Fruit fly (Drosophila melanogaster) whole organism, embryonic: ENCODE results near the gene Tfb5.

Experiments
- Antp ChIP-seq: fragments of 200-800 bp; sonication (Bioruptor generic); optimal IDR thresholded peaks from 3 replicates; lab custom pipeline; 2016; ENCODE audit warnings: missing biosample characterization, missing genetic modification characterization
- CG10462 ChIP-seq: fragments of 200-800 bp; sonication (Bioruptor generic); optimal IDR thresholded peaks from 2 replicates; lab custom pipeline; 2016; ENCODE audit warnings: missing biosample characterization, missing genetic modification characterization
- CG10543 ChIP-seq: fragments of 200-800 bp; sonication (Bioruptor generic); optimal IDR thresholded peaks from 3 replicates; lab custom pipeline; 2017; ENCODE audit warnings: missing biosample characterization, mild to moderate bottlenecking, missing genetic modification characterization, moderate library complexity
- CG11247 ChIP-seq: fragments of 200-800 bp; sonication (Bioruptor generic); IDR thresholded peaks from 2 replicates; pipeline ENCODE4 v1.3.6; 2022; ENCODE audit warnings: missing biosample characterization, missing genetic modification characterization
- CG13894 ChIP-seq: fragments of 200-800 bp; sonication (Bioruptor generic); optimal IDR thresholded peaks from 3 replicates; lab custom pipeline; 2018; ENCODE audit warnings: missing biosample characterization, mild to moderate bottlenecking, missing genetic modification characterization, moderate library complexity
- CG14050 ChIP-seq: fragments of 200-800 bp; sonication (Bioruptor generic); IDR thresholded peaks from 3 replicates; pipeline ENCODE4 v1.3.6; 2022; ENCODE audit warnings: missing biosample characterization, missing genetic modification characterization
- CG16779 ChIP-seq: fragments of 200-800 bp; sonication (Bioruptor generic); IDR thresholded peaks from 2 replicates; pipeline ENCODE4 v1.3.6; 2022; ENCODE audit warnings: missing biosample characterization, missing genetic modification characterization
- CG16815 ChIP-seq: fragments of 200-800 bp; sonication (Bioruptor generic); optimal IDR thresholded peaks from 3 replicates; lab custom pipeline; 2017; ENCODE audit warnings: missing biosample characterization, mild to moderate bottlenecking, missing genetic modification characterization
- CG17568 ChIP-seq: fragments of 200-800 bp; sonication (Bioruptor generic); optimal IDR thresholded peaks from 2 replicates; lab custom pipeline; 2018; ENCODE audit warnings: missing biosample characterization, mild to moderate bottlenecking, missing genetic modification characterization, moderate library complexity
- CG2120 ChIP-seq: fragments of 200-800 bp; sonication (Bioruptor generic); optimal IDR thresholded peaks from 3 replicates; lab custom pipeline; 2016; ENCODE audit warnings: missing biosample characterization, missing genetic modification characterization
- CG2678 ChIP-seq: fragments of 200-800 bp; sonication (Bioruptor generic); optimal IDR thresholded peaks from 3 replicates; lab custom pipeline; 2019; ENCODE audit warnings: missing biosample characterization, mild to moderate bottlenecking, missing genetic modification characterization, moderate library complexity
- CG30431 ChIP-seq: fragments of 200-800 bp; sonication (Bioruptor generic); optimal IDR thresholded peaks from 2 replicates; lab custom pipeline; 2017; ENCODE audit warnings: missing biosample characterization, missing genetic modification characterization
- CG6175 ChIP-seq: fragments of 200-800 bp; sonication (Bioruptor generic); IDR thresholded peaks from 3 replicates; pipeline ENCODE4 v1.3.6; 2022; ENCODE audit warnings: missing biosample characterization, missing genetic modification characterization
- CG6254 ChIP-seq: fragments of 200-800 bp; sonication (Bioruptor generic); optimal IDR thresholded peaks from 3 replicates; lab custom pipeline; 2017; ENCODE audit warnings: mild to moderate bottlenecking, missing biosample characterization, missing genetic modification reagents, missing genetic modification characterization
- CG6654 ChIP-seq: fragments of 200-800 bp; sonication (Bioruptor generic); optimal IDR thresholded peaks from 2 replicates; lab custom pipeline; 2017; ENCODE audit warnings: missing biosample characterization, mild to moderate bottlenecking, missing genetic modification characterization
- CG7372 ChIP-seq: fragments of 200-800 bp; sonication (Bioruptor generic); IDR thresholded peaks from 2 replicates; pipeline ENCODE4 v1.3.6; 2022; ENCODE audit warnings: missing biosample characterization, missing genetic modification characterization
- CG7745 ChIP-seq: fragments of 200-800 bp; sonication (Bioruptor generic); optimal IDR thresholded peaks from 2 replicates; lab custom pipeline; 2018; ENCODE audit warnings: missing biosample characterization, mild to moderate bottlenecking, missing genetic modification characterization, moderate library complexity
- CG7786 ChIP-seq: fragments of 200-800 bp; sonication (Bioruptor generic); optimal IDR thresholded peaks from 2 replicates; lab custom pipeline; 2016; ENCODE audit warnings: missing biosample characterization, missing genetic modification characterization
- CG7928 ChIP-seq: fragments of 200-800 bp; sonication (Bioruptor generic); optimal IDR thresholded peaks from 2 replicates; lab custom pipeline; 2017; ENCODE audit warnings: missing biosample characterization, mild to moderate bottlenecking, missing genetic modification characterization
- CG8290 ChIP-seq, 3 experiments: fragments of 200-800 bp; sonication (Bioruptor generic); optimal IDR thresholded peaks; 2 replicates each; lab custom pipeline; 2016 to 2019; ENCODE audit warnings: missing biosample characterization in 3 of 3, missing genetic modification characterization in 3 of 3, mild to moderate bottlenecking in 2 of 3, moderate library complexity in 1 of 3
- CG9797 ChIP-seq: fragments of 200-800 bp; sonication (Bioruptor generic); optimal IDR thresholded peaks from 3 replicates; lab custom pipeline; 2018; ENCODE audit warnings: missing biosample characterization, mild to moderate bottlenecking, missing genetic modification characterization
- CTCF ChIP-seq: fragments of 200-800 bp; sonication (Bioruptor generic); optimal IDR thresholded peaks from 2 replicates; lab custom pipeline; 2017; ENCODE audit warnings: missing biosample characterization, mild to moderate bottlenecking, missing genetic modification characterization, moderate library complexity
- Doc3 ChIP-seq: fragments of 200-800 bp; sonication (Bioruptor generic); IDR thresholded peaks from 3 replicates; pipeline ENCODE4 v1.3.6; 2022; ENCODE audit warnings: missing biosample characterization, missing genetic modification characterization; ENCODE audit not compliant: partially characterized antibody
- Drgx ChIP-seq: fragments of 200-800 bp; sonication (Bioruptor generic); IDR thresholded peaks from 2 replicates; pipeline ENCODE4 v1.3.6; 2022; ENCODE audit warnings: missing biosample characterization, missing genetic modification characterization
- Eip74EF ChIP-seq, 2 experiments: fragments of 200-800 bp in 1 of 2; fragments of >200 bp in 1 of 2; sonication (Bioruptor generic) in 1 of 2; optimal IDR thresholded peaks; 2 replicates each; lab custom pipeline; 2017 to 2019; ENCODE audit warnings: missing biosample characterization in 2 of 2, missing genetic modification characterization in 2 of 2, mild to moderate bottlenecking in 1 of 2, moderate library complexity in 1 of 2
- GATAe ChIP-seq: fragments of 200-800 bp; sonication (Bioruptor generic); conservative IDR thresholded peaks from 2 replicates; pipeline ENCODE4 v1.3.6; 2022; ENCODE audit warnings: missing biosample characterization, missing genetic modification characterization
- HLHmδ ChIP-seq: fragments of 200-800 bp; sonication (Bioruptor generic); optimal IDR thresholded peaks from 2 replicates; lab custom pipeline; 2018; ENCODE audit warnings: missing biosample characterization, mild to moderate bottlenecking, missing genetic modification characterization, moderate library complexity
- Hr3 ChIP-seq: fragments of 200-800 bp; sonication (Bioruptor generic); optimal IDR thresholded peaks from 3 replicates; lab custom pipeline; 2016; ENCODE audit warnings: missing biosample characterization, missing genetic modification characterization
- Meics ChIP-seq: fragments of 200-800 bp; sonication (Bioruptor generic); optimal IDR thresholded peaks from 2 replicates; lab custom pipeline; 2017; ENCODE audit warnings: missing biosample characterization, mild to moderate bottlenecking, missing genetic modification characterization
- Mes4 ChIP-seq: fragments of 200-800 bp; sonication (Bioruptor generic); optimal IDR thresholded peaks from 2 replicates; lab custom pipeline; 2016; ENCODE audit warnings: missing biosample characterization, missing genetic modification characterization
- Nf-YA ChIP-seq: fragments of 200-800 bp; sonication (Bioruptor generic); IDR thresholded peaks from 2 replicates; pipeline ENCODE4 v1.3.6; 2022; ENCODE audit warnings: missing biosample characterization, missing genetic modification characterization
- abd-A ChIP-seq: fragments of 200-800 bp; sonication (Bioruptor generic); optimal IDR thresholded peaks from 3 replicates; lab custom pipeline; 2019; ENCODE audit warnings: missing biosample characterization, mild to moderate bottlenecking, missing genetic modification characterization, moderate library complexity
- ap ChIP-seq: fragments of 200-800 bp; sonication (Bioruptor generic); IDR thresholded peaks from 2 replicates; pipeline ENCODE4 v1.3.6; 2022; ENCODE audit warnings: missing biosample characterization, missing genetic modification characterization
- ase ChIP-seq: fragments of 200-800 bp; sonication (Bioruptor generic); IDR thresholded peaks from 3 replicates; pipeline ENCODE4 v1.3.6; 2022; ENCODE audit warnings: missing biosample characterization, missing genetic modification characterization
- cwo ChIP-seq: fragments of 200-800 bp; sonication (Bioruptor generic); optimal IDR thresholded peaks from 3 replicates; lab custom pipeline; 2017; ENCODE audit warnings: missing biosample characterization, missing genetic modification characterization, mild to moderate bottlenecking, moderate library complexity, missing genetic modification reagents
- eve ChIP-seq, 2 experiments: fragments of >200 bp; optimal IDR thresholded peaks; 2 replicates each; lab custom pipeline; 2017; ENCODE audit warnings: missing biosample characterization in 2 of 2, missing genetic modification characterization in 2 of 2
- fd3F ChIP-seq: fragments of 200-800 bp; sonication (Bioruptor generic); optimal IDR thresholded peaks from 2 replicates; lab custom pipeline; 2018; ENCODE audit warnings: missing biosample characterization, mild to moderate bottlenecking, missing genetic modification characterization, moderate library complexity
- gcm ChIP-seq: fragments of 200-800 bp; sonication (Bioruptor generic); optimal IDR thresholded peaks from 2 replicates; lab custom pipeline; 2019; ENCODE audit warnings: missing biosample characterization, mild to moderate bottlenecking, missing genetic modification characterization, moderate library complexity
- gsb ChIP-seq: fragments of 200-800 bp; sonication (Bioruptor generic); IDR thresholded peaks from 2 replicates; pipeline ENCODE4 v1.3.6; 2022; ENCODE audit warnings: missing biosample characterization, missing genetic modification characterization
- hbn ChIP-seq: fragments of 200-800 bp; sonication (Bioruptor generic); IDR thresholded peaks from 2 replicates; pipeline ENCODE4 v1.3.6; 2022; ENCODE audit warnings: missing biosample characterization, missing genetic modification characterization; ENCODE audit not compliant: partially characterized antibody
- otp ChIP-seq: fragments of 200-800 bp; sonication (Bioruptor generic); IDR thresholded peaks from 3 replicates; pipeline ENCODE4, ENCODE4 v1.3.6; 2022; ENCODE audit warnings: missing biosample characterization, missing genetic modification characterization
- psq ChIP-seq: fragments of 200-800 bp; sonication (Bioruptor generic); optimal IDR thresholded peaks from 2 replicates; lab custom pipeline; 2017; ENCODE audit warnings: missing biosample characterization, missing genetic modification characterization
- sc ChIP-seq, 3 experiments: fragments of >200 bp in 2 of 3; fragments of 200-800 bp in 1 of 3; sonication (Bioruptor generic) in 1 of 3; optimal IDR thresholded peaks; 2 replicates in 2 of 3; 3 replicates in 1 of 3; lab custom pipeline; 2017; ENCODE audit warnings: mild to moderate bottlenecking in 1 of 3, missing biosample characterization in 1 of 3, missing genetic modification characterization in 1 of 3, missing genetic modification reagents in 1 of 3
- sd ChIP-seq: fragments of 200-800 bp; sonication (Bioruptor generic); optimal IDR thresholded peaks from 3 replicates; lab custom pipeline; 2018; ENCODE audit warnings: missing biosample characterization, mild to moderate bottlenecking, missing genetic modification characterization, moderate library complexity
- sens ChIP-seq: fragments of 200-800 bp; sonication (Bioruptor generic); peaks from one replicate; lab custom pipeline; 2016; ENCODE audit warnings: missing biosample characterization, missing genetic modification characterization
- sima ChIP-seq: fragments of 200-800 bp; sonication (Bioruptor generic); optimal IDR thresholded peaks from 2 replicates; lab custom pipeline; 2016; ENCODE audit warnings: missing biosample characterization, missing genetic modification characterization
- sisA ChIP-seq: fragments of 200-800 bp; sonication (Bioruptor generic); IDR thresholded peaks from 2 replicates; pipeline ENCODE4 v1.3.6; 2022; ENCODE audit warnings: missing biosample characterization, missing genetic modification characterization
- slp2 ChIP-seq: fragments of 200-800 bp; sonication (Bioruptor generic); optimal IDR thresholded peaks from 2 replicates; lab custom pipeline; 2016; ENCODE audit warnings: missing biosample characterization, missing genetic modification characterization
- sob ChIP-seq: fragments of 200-800 bp; sonication (Bioruptor generic); IDR thresholded peaks from 2 replicates; pipeline ENCODE4 v1.3.6; 2022; ENCODE audit warnings: missing biosample characterization, missing genetic modification characterization

Gene Tfb5

DNA sequence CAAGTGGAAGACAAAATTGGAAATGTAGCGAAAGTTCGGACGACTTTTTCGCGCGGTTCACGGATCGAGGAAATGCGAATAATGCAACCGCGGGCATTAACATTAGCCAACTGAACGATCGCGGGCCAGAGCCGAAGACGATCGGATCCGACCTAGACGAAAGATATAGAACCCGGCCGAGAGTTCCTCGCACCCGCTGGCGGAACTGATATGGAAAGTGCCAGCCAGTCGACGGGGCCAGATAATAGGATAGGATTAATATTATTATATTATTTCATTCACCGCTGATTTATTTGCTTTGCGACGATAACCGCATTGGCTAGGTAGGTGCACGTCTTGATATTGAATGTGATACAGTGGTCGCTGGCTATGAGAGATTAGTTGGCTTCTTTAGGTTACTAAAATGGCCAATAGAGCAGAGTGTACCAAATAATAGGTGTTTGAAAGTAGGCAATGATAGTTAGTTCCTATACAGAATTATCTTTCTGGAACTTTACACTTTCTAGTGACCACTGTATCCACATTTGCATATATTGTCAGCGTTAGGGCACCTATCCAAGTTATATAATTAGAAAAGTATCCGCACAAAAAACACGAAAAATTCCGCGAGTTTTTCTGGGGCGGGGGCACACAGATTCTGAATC is 11.1 kb downstream of the Tfb5 start (continued):
- TF ChIP-seq CG16779 (GFP tag; lab: Robert Waterston, UW) = 0 out of 2 replicates have a peak, but pooled peaks have one; percentile 63
- peak; percentile 61 for TF ChIP-seq Meics (GFP tag; lab: Kevin White, UChicago)
- TF ChIP-seq sima (GFP tag; lab: Kevin White, UChicago) = peak; percentile 40
- peak; percentile 33 for TF ChIP-seq CG13894 (tag; lab: Kevin White, UChicago)
- no peak for TF ChIP-seq CG7745 (tag; lab: Kevin White, UChicago)
- no peak for TF ChIP-seq hbn (GFP tag; lab: Robert Waterston, UW)
- TF ChIP-seq Drgx (GFP tag; lab: Robert Waterston, UW) = peak; percentile 90
- peak; percentile 77 for TF ChIP-seq CG2678 (tag; lab: Kevin White, UChicago)
- no peak for TF ChIP-seq Doc3 (GFP tag; lab: Robert Waterston, UW)
- TF ChIP-seq sc (optimal IDR thresholded peaks at IDR 0.05; lab: Kevin White, UChicago) = no peak
- TF ChIP-seq sc (GFP tag; optimal IDR thresholded peaks at IDR 0.05; lab: Kevin White, UChicago) = peak; percentile 57
- TF ChIP-seq CG14050 (GFP tag; lab: Robert Waterston, UW) = 0 out of 3 replicates have a peak, but pooled peaks have one; percentile 22
- TF ChIP-seq slp2 (GFP tag; lab: Kevin White, UChicago) = peak; percentile 56
- peak; percentile 14 for TF ChIP-seq CG10462 (GFP tag; lab: Kevin White, UChicago)
- TF ChIP-seq Antp (GFP tag; lab: Kevin White, UChicago) = peak; percentile 57
- 0 out of 2 replicates have a peak, but pooled peaks have one; percentile 25 for TF ChIP-seq gsb (GFP tag; lab: Robert Waterston, UW)
- TF ChIP-seq otp (GFP tag; lab: Robert Waterston, UW) = peak; percentile 61; the same call in 2 of the 3 replicates
- TF ChIP-seq sd (tag; lab: Kevin White, UChicago) = no peak
- no peak for TF ChIP-seq gcm (GFP tag; lab: Kevin White, UChicago)
- no peak for TF ChIP-seq Eip74EF (GFP tag; optimal IDR thresholded peaks at IDR 0.05; lab: Kevin White, UChicago)
- peak; percentile 49; the same call in 1 of the 2 replicates for TF ChIP-seq ap (GFP tag; lab: Robert Waterston, UW)
- peak; percentile 70 for TF ChIP-seq CG30431 (GFP tag; lab: Kevin White, UChicago)
- TF ChIP-seq CG7372 (GFP tag; lab: Robert Waterston, UW) = peak; percentile 63
- peak; percentile 95 for TF ChIP-seq sens
- peak; percentile 78 for TF ChIP-seq sisA (GFP tag; lab: Robert Waterston, UW)
- peak; percentile 46 for TF ChIP-seq Hr3
- TF ChIP-seq CG2120 = peak; percentile 77
- TF ChIP-seq CG7928 (GFP tag; lab: Kevin White, UChicago) = peak; percentile 23
- peak; percentile 56 for TF ChIP-seq Mes4 (GFP tag; lab: Kevin White, UChicago)
- no peak for TF ChIP-seq CG8290 (GFP tag; optimal IDR thresholded peaks at IDR 0.05; lab: Kevin White, UChicago)
- peak; percentile 75 to 90 for TF ChIP-seq CG8290 (tag; optimal IDR thresholded peaks at IDR 0.05; lab: Kevin White, UChicago)
- peak; percentile 62 for TF ChIP-seq CG16815 (GFP tag; lab: Kevin White, UChicago)
- TF ChIP-seq CG17568 (GFP tag; lab: Kevin White, UChicago) = peak; percentile 45
- peak; percentile 61 for TF ChIP-seq CG6654 (GFP tag; lab: Kevin White, UChicago)
- TF ChIP-seq CG7786 (GFP tag; lab: Kevin White, UChicago) = peak; percentile 58
- TF ChIP-seq CG11247 (GFP tag; lab: Robert Waterston, UW) = peak; percentile 76
- TF ChIP-seq CG6254 = peak; percentile 34
- no peak for TF ChIP-seq CG9797
- TF ChIP-seq fd3F (GFP tag; lab: Kevin White, UChicago) = peak; percentile 58
- peak in 1 of 2 experiments; percentile 61 for TF ChIP-seq eve (GFP tag; optimal IDR thresholded peaks at IDR 0.05; lab: Kevin White, UChicago)
- peak; percentile 67 for TF ChIP-seq ase (GFP tag; lab: Robert Waterston, UW)
- TF ChIP-seq CG6175 = 0 out of 3 replicates have a peak, but pooled peaks have one; percentile 48
- no peak for TF ChIP-seq CG10543 (GFP tag; lab: Kevin White, UChicago)
- TF ChIP-seq Nf-YA (GFP tag; lab: Robert Waterston, UW) = no peak
- TF ChIP-seq cwo (GFP tag; lab: Kevin White, UChicago) = peak; percentile 41
- TF ChIP-seq psq = no peak
- no peak for TF ChIP-seq abd-A (tag; lab: Kevin White, UChicago)
- TF ChIP-seq HLHmδ (GFP tag; lab: Kevin White, UChicago) = no peak
- peak; percentile 26 for TF ChIP-seq CTCF (GFP tag; lab: Kevin White, UChicago)
- TF ChIP-seq sob (GFP tag; lab: Robert Waterston, UW) = peak; percentile 71
- TF ChIP-seq GATAe (GFP tag; lab: Robert Waterston, UW) = 0 out of 2 replicates have a peak, but pooled peaks have one; percentile 34
